Worm (Caenorhabditis elegans): ENCODE results near the gene chdh-1.

DNA sequence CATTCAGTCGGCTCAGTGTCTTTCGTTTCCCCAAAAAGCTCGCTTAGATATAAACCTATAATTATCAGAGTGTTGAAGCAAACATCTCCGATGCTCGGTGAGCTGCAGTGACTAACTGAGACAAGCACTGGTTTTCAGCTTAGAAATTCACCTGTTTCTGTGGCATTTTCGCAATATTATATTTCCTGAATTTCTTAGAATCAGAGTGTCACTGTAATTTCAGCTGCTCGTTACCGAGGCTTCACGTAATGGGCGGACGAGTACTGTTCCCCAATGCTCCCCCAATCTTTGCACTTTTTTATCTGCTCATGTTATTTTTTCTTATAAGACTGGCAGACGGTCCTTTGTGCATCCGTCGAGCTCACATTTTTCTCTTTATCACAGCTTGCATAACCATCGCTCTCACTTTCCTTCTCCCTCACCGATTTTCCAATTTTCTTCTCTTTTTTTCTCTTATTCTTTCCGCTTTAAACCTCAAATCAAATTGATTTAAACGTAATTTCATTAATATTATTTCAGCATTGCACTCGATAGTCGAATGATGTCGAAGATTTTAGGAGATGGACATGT is 23.3 kb upstream of the chdh-1 start, which contains the start of gene trcs-2:
- TF ChIP-seq ceh-45 (GFP tag; IDR thresholded peaks at IDR 0.05) (no peak), nhr-11 (tag; optimal IDR thresholded peaks at IDR 0.05) (no peak), ceh-2 (tag; optimal IDR thresholded peaks at IDR 0.05) (no peak), sox-4 (tag; optimal IDR thresholded peaks at IDR 0.05) (no peak), ets-4 (tag; optimal IDR thresholded peaks at IDR 0.05) (no peak), dmd-4 (tag; optimal IDR thresholded peaks at IDR 0.05; ENCODE audit: borderline replicate concordance) (no peak), pha-4 (tag; optimal IDR thresholded peaks at IDR 0.05) (no peak)

Data from whole organism, late embryonic.